Fruit fly (Drosophila melanogaster) whole organism, prepupa: ENCODE data around the gene Ca-beta.
A peak's percentile ranks its signal among the peaks of the same experiment; 100 is the strongest.

Experiments used
- Blimp-1 ChIP-seq: fragments of 200-800 bp; sonication (Bioruptor generic); optimal IDR thresholded peaks from 3 replicates; lab custom pipeline; 2017; ENCODE audit warnings: missing biosample characterization, missing genetic modification characterization, mild to moderate bottlenecking, moderate library complexity, missing genetic modification reagents
- CG10631 ChIP-seq: fragments of 200-800 bp; sonication (Bioruptor generic); optimal IDR thresholded peaks from 2 replicates; lab custom pipeline; 2016; ENCODE audit warnings: missing biosample characterization, missing genetic modification characterization
- CG10669 ChIP-seq: fragments of 200-800 bp; sonication (Bioruptor generic); optimal IDR thresholded peaks from 3 replicates; lab custom pipeline; 2018; ENCODE audit warnings: missing biosample characterization, mild to moderate bottlenecking, missing genetic modification characterization, moderate library complexity
- CG11294 ChIP-seq: fragments of 200-800 bp; sonication (Bioruptor generic); IDR thresholded peaks from 2 replicates; pipeline ENCODE4 v1.3.6; 2022; ENCODE audit warnings: missing biosample characterization, missing genetic modification characterization
- CG11762 ChIP-seq: fragments of 200-800 bp; sonication (Bioruptor generic); optimal IDR thresholded peaks from 3 replicates; lab custom pipeline; 2016; ENCODE audit warnings: missing biosample characterization, missing genetic modification characterization; ENCODE audit not compliant: insufficient read depth
- CG11902 ChIP-seq: fragments of 200-800 bp; sonication (Bioruptor generic); optimal IDR thresholded peaks from 3 replicates; lab custom pipeline; 2016; ENCODE audit warnings: missing biosample characterization, missing genetic modification characterization
- CG15336 ChIP-seq: fragments of 200-800 bp; sonication (Bioruptor generic); IDR thresholded peaks from 2 replicates; pipeline ENCODE4 v1.3.6; 2022; ENCODE audit warnings: missing biosample characterization, missing genetic modification characterization
- CG1621 ChIP-seq: fragments of 200-800 bp; sonication (Bioruptor generic); optimal IDR thresholded peaks from 3 replicates; lab custom pipeline; 2018; ENCODE audit warnings: missing biosample characterization, mild to moderate bottlenecking, missing genetic modification characterization
- CG16779 ChIP-seq: fragments of 200-800 bp; sonication (Bioruptor generic); optimal IDR thresholded peaks from 3 replicates; lab custom pipeline; 2017; ENCODE audit warnings: missing biosample characterization, mild to moderate bottlenecking, missing genetic modification characterization
- CG3032 ChIP-seq: fragments of 200-800 bp; optimal IDR thresholded peaks from 2 replicates; lab custom pipeline; 2019; ENCODE audit warnings: missing biosample characterization, mild to moderate bottlenecking, missing genetic modification characterization, moderate library complexity
- CG31627 ChIP-seq: fragments of 200-800 bp; sonication (Bioruptor generic); optimal IDR thresholded peaks from 3 replicates; lab custom pipeline; 2016; ENCODE audit warnings: missing biosample characterization, missing genetic modification characterization
- CG34406 ChIP-seq: fragments of 200-800 bp; sonication (Bioruptor generic); optimal IDR thresholded peaks from 3 replicates; lab custom pipeline; 2016; ENCODE audit warnings: missing biosample characterization, missing genetic modification characterization
- CG3919 ChIP-seq: fragments of 200-800 bp; sonication (Bioruptor generic); optimal IDR thresholded peaks from 3 replicates; lab custom pipeline; 2016; ENCODE audit warnings: missing biosample characterization, missing genetic modification characterization
- CG4318 ChIP-seq: fragments of 200-800 bp; sonication (Bioruptor generic); optimal IDR thresholded peaks from 3 replicates; lab custom pipeline; 2017; ENCODE audit warnings: missing biosample characterization, mild to moderate bottlenecking, missing genetic modification characterization
- CG6163 ChIP-seq: fragments of 200-800 bp; sonication (Bioruptor generic); IDR thresholded peaks from 3 replicates; pipeline ENCODE4 v1.3.6; 2022; ENCODE audit warnings: missing biosample characterization, missing genetic modification characterization
- CG6276 ChIP-seq: fragments of 200-800 bp; sonication (Bioruptor generic); optimal IDR thresholded peaks from 2 replicates; lab custom pipeline; 2017; ENCODE audit warnings: missing biosample characterization, mild to moderate bottlenecking, missing genetic modification characterization
- CG6854 ChIP-seq: fragments of 200-800 bp; sonication (Bioruptor generic); optimal IDR thresholded peaks from 2 replicates; lab custom pipeline; 2017; ENCODE audit warnings: missing biosample characterization, mild to moderate bottlenecking, missing genetic modification characterization
- CG7368 ChIP-seq: fragments of 200-800 bp; sonication (Bioruptor generic); optimal IDR thresholded peaks from 3 replicates; lab custom pipeline; 2016; ENCODE audit warnings: missing biosample characterization, missing genetic modification characterization
- CG8119 ChIP-seq: fragments of 200-800 bp; sonication (Bioruptor generic); IDR thresholded peaks from 3 replicates; pipeline ENCODE4 v1.3.6; 2022; ENCODE audit warnings: missing biosample characterization, missing genetic modification characterization
- CG8632 ChIP-seq: fragments of 200-800 bp; sonication (Bioruptor generic); optimal IDR thresholded peaks from 3 replicates; lab custom pipeline; 2016; ENCODE audit warnings: missing biosample characterization, missing genetic modification characterization
- CG9139 ChIP-seq: fragments of 200-800 bp; sonication (Bioruptor generic); optimal IDR thresholded peaks from 3 replicates; lab custom pipeline; 2017; ENCODE audit warnings: missing biosample characterization, mild to moderate bottlenecking, missing genetic modification characterization
- Eip75B ChIP-seq: fragments of 200-800 bp; sonication (Bioruptor generic); optimal IDR thresholded peaks from 3 replicates; lab custom pipeline; 2016; ENCODE audit warnings: missing biosample characterization, missing genetic modification characterization
- Eip78C ChIP-seq: fragments of 200-800 bp; sonication (Bioruptor generic); peaks from one replicate; lab custom pipeline; 2016; ENCODE audit warnings: missing biosample characterization, missing genetic modification characterization
- Eip93F ChIP-seq: fragments of 200-800 bp; sonication (Bioruptor generic); optimal IDR thresholded peaks from 2 replicates; lab custom pipeline; 2016; ENCODE audit warnings: missing biosample characterization, mild to moderate bottlenecking, missing genetic modification characterization
- Ets96B ChIP-seq: fragments of 200-800 bp; optimal IDR thresholded peaks from 2 replicates; lab custom pipeline; 2019; ENCODE audit warnings: missing biosample characterization, mild to moderate bottlenecking, missing genetic modification characterization, moderate library complexity
- Hr38 ChIP-seq: sonication (Bioruptor generic); optimal IDR thresholded peaks from 2 replicates; lab custom pipeline; 2016; ENCODE audit warnings: missing biosample characterization, missing genetic modification characterization
- Hr39 ChIP-seq: fragments of 200-800 bp; sonication (Bioruptor generic); optimal IDR thresholded peaks from 2 replicates; lab custom pipeline; 2016; ENCODE audit warnings: missing biosample characterization, missing genetic modification characterization
- Lpt ChIP-seq: fragments of 200-800 bp; sonication (Bioruptor generic); optimal IDR thresholded peaks from 3 replicates; lab custom pipeline; 2016; ENCODE audit warnings: missing biosample characterization, missing genetic modification characterization
- Smox ChIP-seq: fragments of 200-800 bp; sonication (Bioruptor generic); optimal IDR thresholded peaks from 3 replicates; lab custom pipeline; 2016; ENCODE audit warnings: missing biosample characterization, missing genetic modification characterization
- Sox102F ChIP-seq: fragments of 200-800 bp; sonication (Bioruptor generic); optimal IDR thresholded peaks from 2 replicates; lab custom pipeline; 2016; ENCODE audit warnings: missing biosample characterization, mild to moderate bottlenecking, missing genetic modification characterization
- Sox14 ChIP-seq: fragments of 200-800 bp; sonication (Bioruptor generic); optimal IDR thresholded peaks from 3 replicates; lab custom pipeline; 2016; ENCODE audit warnings: missing biosample characterization, missing genetic modification characterization
- achi ChIP-seq: fragments of 200-800 bp; sonication (Bioruptor generic); optimal IDR thresholded peaks from 3 replicates; lab custom pipeline; 2016; ENCODE audit warnings: missing biosample characterization, missing genetic modification characterization
- acj6 ChIP-seq: fragments of 200-800 bp; sonication (Bioruptor generic); optimal IDR thresholded peaks from 3 replicates; lab custom pipeline; 2016; ENCODE audit warnings: missing biosample characterization, missing genetic modification characterization
- dac ChIP-seq: fragments of 200-800 bp; sonication (Bioruptor generic); optimal IDR thresholded peaks from 2 replicates; lab custom pipeline; 2017; ENCODE audit warnings: missing biosample characterization, mild to moderate bottlenecking, missing genetic modification characterization
- dsx ChIP-seq: fragments of 200-800 bp; optimal IDR thresholded peaks from 3 replicates; lab custom pipeline; 2019; ENCODE audit warnings: missing biosample characterization, mild to moderate bottlenecking, missing genetic modification characterization, moderate library complexity; ENCODE audit not compliant: poor library complexity, severe bottlenecking
- eg ChIP-seq: fragments of 200-800 bp; sonication (Bioruptor generic); IDR thresholded peaks from 3 replicates; pipeline ENCODE4 v1.3.6; 2022; ENCODE audit warnings: missing biosample characterization, missing genetic modification characterization
- fd85E ChIP-seq: fragments of 200-800 bp; sonication (Bioruptor generic); optimal IDR thresholded peaks from 3 replicates; lab custom pipeline; 2016; ENCODE audit warnings: missing biosample characterization, missing genetic modification characterization
- fkh ChIP-seq: fragments of 200-800 bp; sonication (Bioruptor generic); optimal IDR thresholded peaks from 3 replicates; lab custom pipeline; 2017; ENCODE audit warnings: missing biosample characterization, mild to moderate bottlenecking, missing genetic modification characterization, moderate library complexity
- net ChIP-seq: fragments of 200-800 bp; sonication (Bioruptor generic); optimal IDR thresholded peaks from 3 replicates; lab custom pipeline; 2016; ENCODE audit warnings: missing biosample characterization, missing genetic modification characterization
- pdm3 ChIP-seq: fragments of 200-800 bp; sonication (Bioruptor generic); optimal IDR thresholded peaks from 3 replicates; lab custom pipeline; 2016; ENCODE audit warnings: missing biosample characterization, missing genetic modification characterization
- salr ChIP-seq, 2 experiments: fragments of 200-800 bp; sonication (Bioruptor generic); optimal IDR thresholded peaks; 3 replicates each; lab custom pipeline; 2016 to 2018; ENCODE audit warnings: missing biosample characterization in 2 of 2, missing genetic modification characterization in 2 of 2, mild to moderate bottlenecking in 1 of 2
- spab ChIP-seq: fragments of 200-800 bp; sonication (Bioruptor generic); optimal IDR thresholded peaks from 2 replicates; lab custom pipeline; 2017; ENCODE audit warnings: missing biosample characterization, mild to moderate bottlenecking, missing genetic modification characterization, missing genetic modification reagents
- ss ChIP-seq, 2 experiments: fragments of 200-800 bp; sonication (Bioruptor generic); optimal IDR thresholded peaks; 2 replicates in 1 of 2; 3 replicates in 1 of 2; lab custom pipeline; 2017 to 2018; ENCODE audit warnings: mild to moderate bottlenecking in 2 of 2, missing biosample characterization in 2 of 2, missing genetic modification characterization in 2 of 2, moderate library complexity in 1 of 2
- vri ChIP-seq: fragments of 200-800 bp; sonication (Bioruptor generic); optimal IDR thresholded peaks from 3 replicates; lab custom pipeline; 2016; ENCODE audit warnings: missing biosample characterization, mild to moderate bottlenecking, missing genetic modification characterization

Gene Ca-beta

dm6 chr2L:11222079-11222478 lies 18.7 kb upstream of the Ca-beta start (continued):
- TF ChIP-seq fkh (GFP tag; lab: Kevin White, UChicago) (no peak), Sox14 (peak; percentile 65), CG3032 (tag; lab: Kevin White, UChicago) (peak; percentile 43), Smox (GFP tag; lab: Kevin White, UChicago) (peak; percentile 83), CG10669 (peak; percentile 30), salr (GFP tag; optimal IDR thresholded peaks at IDR 0.05; lab: Kevin White, UChicago) (peak; percentile 9 to 12), Eip75B (GFP tag; lab: Kevin White, UChicago) (peak; percentile 61)

dm6 chr2L:11221296-11221698 lies 18.0 kb upstream of the Ca-beta start:
- no peak for TF ChIP-seq Blimp-1
- no peak for TF ChIP-seq CG3919 (GFP tag; lab: Kevin White, UChicago)
- no peak for TF ChIP-seq Ets96B (tag; lab: Kevin White, UChicago)
- TF ChIP-seq dsx (GFP tag; lab: Kevin White, UChicago): peak; percentile 5
- no peak for TF ChIP-seq CG1621 (tag; lab: Kevin White, UChicago)
- TF ChIP-seq vri: no peak
- TF ChIP-seq pdm3 (GFP tag; lab: Kevin White, UChicago): peak; percentile 11
- TF ChIP-seq Sox102F (GFP tag; lab: Kevin White, UChicago): no peak
- TF ChIP-seq eg: peak; percentile 17; the same call in 1 of the 3 replicates
- TF ChIP-seq Smox (GFP tag; lab: Kevin White, UChicago): no peak
- TF ChIP-seq CG15336 (GFP tag; lab: Robert Waterston, UW): peak; percentile 20; the same call in 1 of the 2 replicates
- peak; percentile 43 for TF ChIP-seq acj6 (GFP tag; lab: Kevin White, UChicago)
- peak; percentile 18 for TF ChIP-seq Eip75B (GFP tag; lab: Kevin White, UChicago)
- peak; percentile 38 for TF ChIP-seq CG8632 (GFP tag; lab: Kevin White, UChicago)
- peak; percentile 14 for TF ChIP-seq net
- TF ChIP-seq achi (GFP tag; lab: Kevin White, UChicago): peak; percentile 13
- TF ChIP-seq spab (GFP tag; lab: Kevin White, UChicago): no peak
- TF ChIP-seq Eip78C (GFP tag; lab: Kevin White, UChicago): peak; percentile 45
- TF ChIP-seq salr (GFP tag; optimal IDR thresholded peaks at IDR 0.05; lab: Kevin White, UChicago): peak in 1 of 2 experiments; percentile 4
- peak; percentile 44 for TF ChIP-seq CG6854 (GFP tag; lab: Kevin White, UChicago)
- peak; percentile 8 for TF ChIP-seq CG34406 (GFP tag; lab: Kevin White, UChicago)
- no peak for TF ChIP-seq CG31627
- peak; percentile 23 for TF ChIP-seq CG16779 (tag; lab: Kevin White, UChicago)
- TF ChIP-seq ss (GFP tag; optimal IDR thresholded peaks at IDR 0.05; lab: Kevin White, UChicago): peak in 1 of 2 experiments; percentile 42
- TF ChIP-seq CG9139: peak; percentile 24

- TF ChIP-seq CG9139 (no peak), CG11294 (GFP tag; lab: Robert Waterston, UW) (no peak), Eip75B (GFP tag; lab: Kevin White, UChicago) (peak; percentile 34), dac (GFP tag; lab: Kevin White, UChicago) (peak; percentile 15), eg (peak; percentile 58; the same call in 1 of the 3 replicates), Lpt (no peak), Eip93F (GFP tag; lab: Kevin White, UChicago) (no peak), Sox102F (GFP tag; lab: Kevin White, UChicago) (peak; percentile 45), ss (GFP tag; optimal IDR thresholded peaks at IDR 0.05; lab: Kevin White, UChicago) (no peak), CG3919 (GFP tag; lab: Kevin White, UChicago) (peak; percentile 43), CG11762 (GFP tag; lab: Kevin White, UChicago) (no peak), fd85E (GFP tag; lab: Kevin White, UChicago) (no peak), CG10631 (GFP tag; lab: Kevin White, UChicago) (peak; percentile 55), CG4318 (GFP tag; lab: Kevin White, UChicago) (peak; percentile 47), CG31627 (peak; percentile 71), CG11902 (GFP tag; lab: Kevin White, UChicago) (peak; percentile 41), CG1621 (tag; lab: Kevin White, UChicago) (peak; percentile 20), Hr39 (peak; percentile 77), CG8632 (GFP tag; lab: Kevin White, UChicago) (peak; percentile 36), Hr38 (GFP tag; lab: Kevin White, UChicago) (no peak), CG6276 (GFP tag; lab: Kevin White, UChicago) (peak; percentile 32), spab (GFP tag; lab: Kevin White, UChicago) (peak; percentile 20), Ets96B (tag; lab: Kevin White, UChicago) (no peak), Eip78C (GFP tag; lab: Kevin White, UChicago) (peak; percentile 66), CG7368 (GFP tag; lab: Kevin White, UChicago) (peak; percentile 4), Blimp-1 (peak; percentile 8), CG10669 (peak; percentile 6), net (no peak), CG6163 (GFP tag; lab: Robert Waterston, UW) (peak; percentile 6; the same call in 1 of the 3 replicates), CG34406 (GFP tag; lab: Kevin White, UChicago) (peak; percentile 53), vri (no peak), CG8119 (peak; percentile 56), Smox (GFP tag; lab: Kevin White, UChicago) (peak; percentile 65)
Observed at dm6 chr2L:11220783-11221182, 17.4 kb upstream of the Ca-beta start.
